Worm (Caenorhabditis elegans) whole organism, L4 larva: ENCODE results near the gene inx-11.

Experiments used
- D1046.2 ChIP-seq: fragments of 200-800 bp; sonication (Bioruptor generic); IDR thresholded peaks from 2 replicates; pipeline ENCODE4 v1.3.6; 2022; ENCODE audit warnings: missing genetic modification characterization, missing compliant biosample characterization
- F37D6.2 ChIP-seq: sonication (generic microtip); optimal IDR thresholded peaks from 2 replicates; lab custom pipeline; 2016; ENCODE audit warnings: mild to moderate bottlenecking, missing genetic modification characterization, missing compliant biosample characterization
- T26A8.4 ChIP-seq: fragments of 200-800 bp; sonication (Bioruptor generic); IDR thresholded peaks from 2 replicates; pipeline ENCODE4 v1.3.6; 2022; ENCODE audit warnings: missing genetic modification characterization, missing compliant biosample characterization
- Y48G9A.11 ChIP-seq: fragments of 200-800 bp; sonication (Bioruptor generic); IDR thresholded peaks from 2 replicates; pipeline ENCODE4 v1.3.6; 2022; ENCODE audit warnings: missing genetic modification reagents, missing genetic modification characterization, missing compliant biosample characterization
- Y75B8A.6 ChIP-seq: fragments of 200-800 bp; sonication (Bioruptor generic); IDR thresholded peaks from 2 replicates; pipeline ENCODE4 v1.3.6; 2022; ENCODE audit warnings: missing genetic modification reagents, missing genetic modification characterization, missing compliant biosample characterization
- ZK337.2 ChIP-seq: fragments of 200-800 bp; sonication (Bioruptor generic); IDR thresholded peaks from 2 replicates; pipeline ENCODE4 v1.3.6; 2022; ENCODE audit warnings: missing genetic modification reagents, missing genetic modification characterization, missing compliant biosample characterization
- ZK546.5 ChIP-seq, 2 experiments: sonication (generic microtip); optimal IDR thresholded peaks; 2 replicates each; lab custom pipeline; 2017; ENCODE audit warnings: missing biosample characterization in 2 of 2, missing genetic modification characterization in 2 of 2
- aha-1 ChIP-seq: fragments of 150-350 bp; peaks from one replicate; lab custom pipeline; 2014; ENCODE audit warnings: missing biosample characterization, missing genetic modification characterization
- ama-1 ChIP-seq: fragments of 150-350 bp; optimal IDR thresholded peaks from 2 replicates; lab custom pipeline; 2014; ENCODE audit warnings: inconsistent platforms, mixed read lengths
- ceh-20 ChIP-seq: fragments of 200-800 bp; sonication (Bioruptor generic); IDR thresholded peaks from 2 replicates; pipeline ENCODE4 v1.3.6; 2022; ENCODE audit warnings: missing genetic modification reagents, missing genetic modification characterization, missing compliant biosample characterization
- ces-1 ChIP-seq: fragments of 150-350 bp; sonication (generic microtip); optimal IDR thresholded peaks from 4 replicates; lab custom pipeline; 2014; ENCODE audit warnings: missing biosample characterization, missing genetic modification reagents, missing genetic modification characterization
- cey-2 ChIP-seq: sonication (generic microtip); optimal IDR thresholded peaks from 3 replicates; lab custom pipeline; 2017; ENCODE audit warnings: missing genetic modification characterization, mild to moderate bottlenecking, missing compliant biosample characterization, antibody characterized with exemption, borderline replicate concordance; ENCODE audit not compliant: insufficient read depth
- ctbp-1 ChIP-seq: fragments of 200-800 bp; sonication (Bioruptor generic); IDR thresholded peaks from 2 replicates; pipeline ENCODE4 v1.3.6; 2022; ENCODE audit warnings: missing genetic modification reagents, missing genetic modification characterization, missing compliant biosample characterization
- daf-19 ChIP-seq: fragments of 200-800 bp; sonication (Bioruptor generic); conservative IDR thresholded peaks from 2 replicates; pipeline ENCODE4 v1.3.6; 2022; ENCODE audit warnings: missing genetic modification characterization, missing compliant biosample characterization
- dpl-1 ChIP-seq: fragments of 150-350 bp; optimal IDR thresholded peaks from 2 replicates; lab custom pipeline; 2014; ENCODE audit warnings: missing biosample characterization, missing genetic modification reagents, missing genetic modification characterization
- dve-1 ChIP-seq: sonication (generic microtip); optimal IDR thresholded peaks from 2 replicates; lab custom pipeline; 2017; ENCODE audit warnings: antibody characterized with exemption, mild to moderate bottlenecking, missing genetic modification characterization, missing compliant biosample characterization; ENCODE audit not compliant: insufficient read depth
- egl-27 ChIP-seq: sonication (generic microtip); optimal IDR thresholded peaks from 3 replicates; lab custom pipeline; 2017; ENCODE audit warnings: missing biosample characterization, missing genetic modification reagents, missing genetic modification characterization
- fkh-10 ChIP-seq: fragments of 150-350 bp; optimal IDR thresholded peaks from 2 replicates; lab custom pipeline; 2014; ENCODE audit warnings: missing biosample characterization, missing genetic modification reagents, missing genetic modification characterization
- gei-8 ChIP-seq: fragments of 200-800 bp; sonication (Bioruptor generic); optimal IDR thresholded peaks from 2 replicates; lab custom pipeline; 2018; ENCODE audit warnings: mild to moderate bottlenecking, missing genetic modification characterization, missing compliant biosample characterization
- hif-1 ChIP-seq, 2 experiments: sonication (generic microtip); optimal IDR thresholded peaks; 2 replicates each; lab custom pipeline; 2016 to 2017; ENCODE audit warnings: missing compliant biosample characterization in 2 of 2, missing genetic modification characterization in 2 of 2, missing genetic modification reagents in 2 of 2, missing genotype in 2 of 2, mild to moderate bottlenecking in 1 of 2
- hlh-11 ChIP-seq: fragments of 200-800 bp; sonication (Bioruptor generic); optimal IDR thresholded peaks from 2 replicates; lab custom pipeline; 2018; ENCODE audit warnings: mild to moderate bottlenecking, missing genetic modification characterization, missing compliant biosample characterization
- hlh-30 ChIP-seq: sonication (generic microtip); optimal IDR thresholded peaks from 2 replicates; lab custom pipeline; 2017; ENCODE audit warnings: antibody characterized with exemption, mild to moderate bottlenecking, missing genetic modification characterization, missing compliant biosample characterization; ENCODE audit not compliant: insufficient read depth
- lim-7 ChIP-seq: fragments of 200-800 bp; sonication (Bioruptor generic); IDR thresholded peaks from 2 replicates; pipeline ENCODE4 v1.3.6; 2022; ENCODE audit warnings: missing genetic modification characterization, missing compliant biosample characterization
- lin-15B ChIP-seq: fragments of 150-350 bp; sonication (generic microtip); optimal IDR thresholded peaks from 3 replicates; lab custom pipeline; 2014; ENCODE audit warnings: missing biosample characterization, missing genetic modification characterization
- lir-3 ChIP-seq: sonication (generic microtip); optimal IDR thresholded peaks from 2 replicates; lab custom pipeline; 2016; ENCODE audit warnings: mild to moderate bottlenecking, missing genetic modification characterization, missing compliant biosample characterization
- lsy-2 ChIP-seq, 2 experiments: fragments of 150-350 bp in 1 of 2; sonication (generic microtip) in 1 of 2; optimal IDR thresholded peaks; 2 replicates each; lab custom pipeline; 2014 to 2017; ENCODE audit warnings: missing biosample characterization in 2 of 2, missing genetic modification characterization in 2 of 2
- madf-9 ChIP-seq: fragments of 200-800 bp; sonication (Bioruptor generic); conservative IDR thresholded peaks from 2 replicates; pipeline ENCODE4 v1.3.6; 2022; ENCODE audit warnings: missing genetic modification reagents, missing genetic modification characterization, missing compliant biosample characterization
- mdl-1 ChIP-seq, 2 experiments: fragments of 150-350 bp in 1 of 2; sonication (generic microtip) in 1 of 2; optimal IDR thresholded peaks; 2 replicates each; lab custom pipeline; 2014 to 2017; ENCODE audit warnings: missing biosample characterization in 2 of 2, missing genetic modification characterization in 2 of 2
- mep-1 ChIP-seq: fragments of 150-350 bp; sonication (generic microtip); optimal IDR thresholded peaks from 3 replicates; lab custom pipeline; 2014; ENCODE audit warnings: missing biosample characterization, missing genetic modification characterization
- nhr-111 ChIP-seq: fragments of 200-800 bp; sonication (Bioruptor generic); optimal IDR thresholded peaks from 2 replicates; lab custom pipeline; 2018; ENCODE audit warnings: mild to moderate bottlenecking, missing genetic modification characterization, missing compliant biosample characterization
- nhr-25 ChIP-seq: sonication (generic microtip); optimal IDR thresholded peaks from 2 replicates; lab custom pipeline; 2017; ENCODE audit warnings: missing genetic modification characterization, mild to moderate bottlenecking, missing compliant biosample characterization, antibody characterized with exemption, moderate library complexity, borderline replicate concordance; ENCODE audit not compliant: insufficient read depth
- nhr-48 ChIP-seq: sonication (generic microtip); optimal IDR thresholded peaks from 2 replicates; lab custom pipeline; 2016; ENCODE audit warnings: mild to moderate bottlenecking, missing genetic modification characterization, missing compliant biosample characterization
- pqm-1 ChIP-seq: sonication (generic microtip); optimal IDR thresholded peaks from 2 replicates; lab custom pipeline; 2017; ENCODE audit warnings: missing biosample characterization, missing genetic modification characterization
- rbr-2 ChIP-seq: sonication (generic microtip); optimal IDR thresholded peaks from 2 replicates; lab custom pipeline; 2016; ENCODE audit warnings: missing genotype, missing genetic modification characterization, missing compliant biosample characterization
- spr-3 ChIP-seq: fragments of 200-800 bp; sonication (Bioruptor generic); optimal IDR thresholded peaks from 2 replicates; lab custom pipeline; 2018; ENCODE audit warnings: mild to moderate bottlenecking, missing genetic modification characterization, missing compliant biosample characterization
- tag-97 ChIP-seq: fragments of 200-800 bp; sonication (Bioruptor generic); IDR thresholded peaks from 2 replicates; pipeline ENCODE4 v1.3.6; 2022; ENCODE audit warnings: missing genetic modification characterization, missing compliant biosample characterization
- tra-1 ChIP-seq: fragments of 200-800 bp; sonication (Bioruptor generic); IDR thresholded peaks from 2 replicates; pipeline ENCODE4 v1.3.6; 2022; ENCODE audit warnings: missing genetic modification reagents, missing genetic modification characterization, missing compliant biosample characterization
- unc-130 ChIP-seq: sonication (generic microtip); optimal IDR thresholded peaks from 2 replicates; lab custom pipeline; 2016; ENCODE audit warnings: missing genetic modification reagents, missing genetic modification characterization, missing compliant biosample characterization
- unc-62 ChIP-seq, 3 experiments: fragments of 150-350 bp in 1 of 3; sonication (generic microtip); optimal IDR thresholded peaks in 2 of 3; peaks in 1 of 3; 1 replicate in 1 of 3; 2 replicates in 2 of 3; lab custom pipeline; 2014 to 2017; ENCODE audit warnings: missing biosample characterization in 3 of 3, missing genetic modification characterization in 3 of 3, missing genetic modification reagents in 3 of 3, missing genotype in 1 of 3
- zag-1 ChIP-seq: fragments of 150-350 bp; optimal IDR thresholded peaks from 2 replicates; lab custom pipeline; 2014; ENCODE audit warnings: missing biosample characterization, missing genetic modification characterization

Gene inx-11

DNA sequence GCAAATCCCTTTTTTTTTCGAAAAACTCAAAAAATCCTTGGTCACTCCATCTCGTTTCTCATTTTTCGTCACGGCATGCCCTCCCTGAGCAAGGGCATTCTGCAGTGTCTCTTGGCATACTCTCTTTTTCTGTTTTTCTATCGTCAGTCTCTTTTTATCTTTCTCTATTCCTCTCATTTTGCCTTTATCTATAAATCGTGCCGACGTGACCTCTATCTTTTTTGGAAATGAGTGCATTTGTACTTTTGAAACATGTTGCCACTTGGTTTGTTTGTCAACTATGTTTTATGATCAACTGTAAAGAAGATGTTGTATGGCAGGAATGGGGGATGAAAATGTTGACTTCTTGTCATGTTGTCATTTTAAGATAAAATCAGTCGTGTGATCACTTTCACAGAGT lies 41.9 kb downstream of the inx-11 start (continued):
- peak in 1 of 2 experiments; percentile 77 for TF ChIP-seq hif-1 (tag; optimal IDR thresholded peaks at IDR 0.05; lab: Kevin White, UChicago)
- no peak for TF ChIP-seq ama-1 (lab: Kevin White, UChicago)
- no peak for TF ChIP-seq fkh-10 (GFP tag; lab: Kevin White, UChicago)
- peak; percentile 71 for TF ChIP-seq nhr-25
- TF ChIP-seq pqm-1: peak; percentile 48
- TF ChIP-seq, all 104 proteins: peak for 22

DNA sequence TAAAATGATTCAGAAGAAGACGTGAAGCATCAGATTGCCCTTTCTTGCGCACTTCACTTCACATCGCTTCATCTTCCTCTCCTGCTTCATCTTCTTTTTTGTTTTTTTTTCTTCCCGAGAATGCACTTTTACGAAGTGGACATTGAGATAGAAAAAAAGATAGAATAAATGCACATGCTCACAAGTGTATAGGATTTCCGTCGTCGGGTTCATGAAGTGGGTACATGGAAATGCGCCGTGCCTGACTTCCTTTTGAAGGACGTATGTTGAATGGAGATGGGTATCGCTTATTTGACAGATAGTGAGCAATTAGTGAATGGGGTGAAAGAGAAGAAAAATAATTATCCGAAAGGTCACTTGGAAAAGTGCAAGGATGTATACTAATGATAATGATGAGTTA lies 43.1 kb downstream of the inx-11 start:
- TF ChIP-seq F37D6.2 (tag; lab: Kevin White, UChicago): no peak
- no peak for TF ChIP-seq zag-1 (tag; lab: Kevin White, UChicago)
- TF ChIP-seq unc-130 (GFP tag; lab: Kevin White, UChicago): no peak
- peak; percentile 67 for TF ChIP-seq ctbp-1 (GFP tag; lab: Robert Waterston, UW)
- TF ChIP-seq rbr-2 (tag; lab: Kevin White, UChicago): peak; percentile 6
- no peak for TF ChIP-seq tra-1 (GFP tag; lab: Robert Waterston, UW)
- TF ChIP-seq gei-8 (GFP tag; lab: Kevin White, UChicago): no peak
- TF ChIP-seq D1046.2 (GFP tag; lab: Robert Waterston, UW): no peak
- no peak for TF ChIP-seq cey-2 (tag; lab: Kevin White, UChicago)
- peak; percentile 40 for TF ChIP-seq mep-1 (tag; lab: Kevin White, UChicago)
- TF ChIP-seq tag-97 (GFP tag; lab: Robert Waterston, UW): no peak
- TF ChIP-seq dpl-1 (GFP tag; lab: Kevin White, UChicago): no peak
- no peak for TF ChIP-seq lim-7 (GFP tag; lab: Robert Waterston, UW)
- TF ChIP-seq ZK546.5 (tag; optimal IDR thresholded peaks at IDR 0.05; lab: Kevin White, UChicago): no peak
- TF ChIP-seq Y75B8A.6 (GFP tag; lab: Robert Waterston, UW): no peak
- no peak for TF ChIP-seq Y48G9A.11 (GFP tag; lab: Robert Waterston, UW)
- no peak for TF ChIP-seq T26A8.4 (GFP tag; lab: Robert Waterston, UW)
- TF ChIP-seq egl-27 (tag; lab: Kevin White, UChicago): no peak
- TF ChIP-seq lin-15B (tag; lab: Kevin White, UChicago): no peak
- TF ChIP-seq unc-62 (GFP tag; optimal IDR thresholded peaks at IDR 0.05 in 1 of 2; lab: Kevin White, UChicago): peak in 1 of 2 experiments; percentile 94
- TF ChIP-seq unc-62 (tag; optimal IDR thresholded peaks at IDR 0.05; lab: Kevin White, UChicago): no peak
- TF ChIP-seq mdl-1 (tag; optimal IDR thresholded peaks at IDR 0.05; lab: Kevin White, UChicago): peak in 1 of 2 experiments; percentile 27
- TF ChIP-seq daf-19 (GFP tag; lab: Robert Waterston, UW): no peak
- no peak for TF ChIP-seq madf-9 (GFP tag; lab: Robert Waterston, UW)
- no peak for TF ChIP-seq ces-1 (GFP tag; lab: Kevin White, UChicago)
- TF ChIP-seq lsy-2 (tag; optimal IDR thresholded peaks at IDR 0.05; lab: Kevin White, UChicago): peak; percentile 19 to 31
- no peak for TF ChIP-seq hif-1 (tag; optimal IDR thresholded peaks at IDR 0.05; lab: Kevin White, UChicago)
- no peak for TF ChIP-seq lir-3 (tag; lab: Kevin White, UChicago)
- TF ChIP-seq aha-1 (tag; lab: Kevin White, UChicago): peak; percentile 20
- TF ChIP-seq nhr-48: peak; percentile 9
- no peak for TF ChIP-seq nhr-111 (GFP tag; lab: Kevin White, UChicago)
- peak; percentile 33 for TF ChIP-seq hlh-30 (tag; lab: Kevin White, UChicago)
- TF ChIP-seq ZK337.2 (GFP tag; lab: Robert Waterston, UW): no peak
- no peak for TF ChIP-seq dve-1 (tag; lab: Kevin White, UChicago)
- no peak for TF ChIP-seq spr-3 (GFP tag; lab: Kevin White, UChicago)
- 0 out of 2 replicates have a peak, but pooled peaks have one; percentile 24 for TF ChIP-seq ceh-20
- no peak for TF ChIP-seq hlh-11 (tag; lab: Kevin White, UChicago)
